Worm (Caenorhabditis elegans) whole organism, L1 larva: ENCODE measurements around the gene C55C3.7.

Experiments used
- nhr-11 ChIP-seq: fragments of 150-350 bp; optimal IDR thresholded peaks from 2 replicates; lab custom pipeline; 2014; ENCODE audit warnings: missing biosample characterization, missing genetic modification characterization
- nhr-77 ChIP-seq: fragments of 150-350 bp; optimal IDR thresholded peaks from 2 replicates; lab custom pipeline; 2014; ENCODE audit warnings: missing biosample characterization, missing genetic modification characterization
- pqm-1 ChIP-seq: sonication (generic microtip); optimal IDR thresholded peaks from 3 replicates; lab custom pipeline; 2017; ENCODE audit warnings: missing biosample characterization, missing genetic modification characterization
- unc-86 ChIP-seq: sonication (generic microtip); optimal IDR thresholded peaks from 2 replicates; lab custom pipeline; 2016; ENCODE audit warnings: missing genetic modification characterization, missing compliant biosample characterization

- TF ChIP-seq nhr-77 (tag; lab: Kevin White, UChicago) (no peak), unc-86 (tag; lab: Kevin White, UChicago) (no peak), pqm-1 (tag; lab: Kevin White, UChicago) (no peak), nhr-11 (tag; lab: Kevin White, UChicago) (no peak)
Measured at ce11 chrIV:5667191-5667590, 15.3 kb downstream of the C55C3.7 start.
